Worm (Caenorhabditis elegans) whole organism, L1 larva: ENCODE results near the gene ifc-2.

Experiments
- elt-2 ChIP-seq: sonication (generic microtip); optimal IDR thresholded peaks from 2 replicates; lab custom pipeline; 2016; ENCODE audit warnings: missing genetic modification characterization, mild to moderate bottlenecking, inconsistent platforms, missing compliant biosample characterization, missing genetic modification reagents
- mep-1 ChIP-seq: fragments of 150-350 bp; optimal IDR thresholded peaks from 2 replicates; lab custom pipeline; 2014; ENCODE audit warnings: missing biosample characterization, missing genetic modification characterization
- tlp-1 ChIP-seq: fragments of 150-350 bp; optimal IDR thresholded peaks from 2 replicates; lab custom pipeline; 2014; ENCODE audit warnings: missing biosample characterization, missing genetic modification characterization
- unc-130 ChIP-seq: fragments of 150-350 bp; optimal IDR thresholded peaks from 2 replicates; lab custom pipeline; 2017; ENCODE audit warnings: missing biosample characterization, missing genetic modification characterization, inconsistent platforms
- xbp-1 ChIP-seq: sonication (generic microtip); optimal IDR thresholded peaks from 2 replicates; lab custom pipeline; 2016; ENCODE audit warnings: missing genetic modification characterization, missing compliant biosample characterization

DNA sequence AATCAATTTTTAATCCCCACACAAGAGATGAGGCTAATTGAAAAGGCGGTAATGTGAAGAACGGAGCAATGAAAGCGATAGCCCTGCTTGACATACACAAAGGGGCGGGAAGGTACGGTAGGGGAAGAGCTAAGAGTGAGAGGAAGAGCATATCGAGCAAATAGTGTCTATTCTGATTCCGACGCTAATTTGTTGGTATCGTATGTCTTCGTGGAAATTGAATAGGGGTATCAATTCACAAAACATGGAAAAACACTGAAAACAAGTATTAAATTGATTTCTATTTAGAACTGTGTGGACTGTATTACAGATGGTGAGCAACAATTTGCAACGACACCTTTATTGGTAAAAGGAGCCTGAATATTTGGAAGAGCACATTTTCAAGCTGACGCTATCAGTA, 17.8 kb downstream of the ifc-2 start, which contains the start of gene pha-2:
- TF ChIP-seq elt-2: no peak
- TF ChIP-seq mep-1 (tag; lab: Kevin White, UChicago): no peak
- no peak for TF ChIP-seq xbp-1
- no peak for TF ChIP-seq tlp-1 (tag; lab: Kevin White, UChicago)
- TF ChIP-seq unc-130 (tag; lab: Kevin White, UChicago): no peak
